Worm (Caenorhabditis elegans) whole organism, L3 larva: ENCODE results near the gene Y43F4A.4.

ENCODE experiments used
- R02D3.7 ChIP-seq: fragments of 150-350 bp; optimal IDR thresholded peaks from 2 replicates; lab custom pipeline; 2014; ENCODE audit warnings: missing biosample characterization, missing genetic modification characterization
- ZK546.5 ChIP-seq: sonication (generic microtip); optimal IDR thresholded peaks from 2 replicates; lab custom pipeline; 2017; ENCODE audit warnings: missing biosample characterization, missing genetic modification characterization
- nhr-28 ChIP-seq: fragments of 150-350 bp; optimal IDR thresholded peaks from 2 replicates; lab custom pipeline; 2014; ENCODE audit warnings: missing biosample characterization, missing genetic modification characterization
- snpc-4 ChIP-seq: fragments of 150-350 bp; optimal IDR thresholded peaks from 2 replicates; lab custom pipeline; 2014; ENCODE audit warnings: missing biosample characterization, missing genetic modification characterization
- zag-1 ChIP-seq: fragments of 150-350 bp; optimal IDR thresholded peaks from 2 replicates; lab custom pipeline; 2014; ENCODE audit warnings: missing biosample characterization, missing genetic modification characterization

- TF ChIP-seq nhr-28 (tag; lab: Kevin White, UChicago) (no peak), ZK546.5 (tag; lab: Kevin White, UChicago) (no peak), R02D3.7 (tag; lab: Kevin White, UChicago) (no peak), zag-1 (no peak), snpc-4 (tag; lab: Kevin White, UChicago) (no peak)
These were observed 8.9 kb downstream of the Y43F4A.4 start, which contains the start of gene F56A8.9 for ce11 chrIII:13254178-13254725.
